Worm (Caenorhabditis elegans) whole organism, early embryonic: Measurements from ENCODE around the gene istr-1.
A peak's percentile ranks its signal among the peaks of the same experiment; 100 is the strongest.

Experiments used
- B0310.2 ChIP-seq: sonication (generic microtip); optimal IDR thresholded peaks from 2 replicates; lab custom pipeline; 2016; ENCODE audit warnings: mild to moderate bottlenecking, missing genetic modification characterization, missing compliant biosample characterization
- F13C5.2 ChIP-seq: sonication (generic microtip); optimal IDR thresholded peaks from 2 replicates; lab custom pipeline; 2017; ENCODE audit warnings: mild to moderate bottlenecking, missing genetic modification characterization, inconsistent platforms, missing compliant biosample characterization
- aly-1 ChIP-seq: sonication (generic microtip); optimal IDR thresholded peaks from 2 replicates; lab custom pipeline; 2016; ENCODE audit warnings: missing genetic modification characterization, missing compliant biosample characterization
- ama-1 ChIP-seq: fragments of 150-350 bp; optimal IDR thresholded peaks from 2 replicates; lab custom pipeline; 2014
- ceh-13 ChIP-seq: fragments of 200-800 bp; sonication (Bioruptor generic); optimal IDR thresholded peaks from 2 replicates; lab custom pipeline; 2018; ENCODE audit warnings: mild to moderate bottlenecking, missing genetic modification characterization, missing compliant biosample characterization
- ceh-36 ChIP-seq: sonication (generic microtip); optimal IDR thresholded peaks from 2 replicates; lab custom pipeline; 2016; ENCODE audit warnings: missing genetic modification characterization, inconsistent platforms, missing compliant biosample characterization
- ets-7 ChIP-seq: sonication (generic microtip); optimal IDR thresholded peaks from 2 replicates; lab custom pipeline; 2016; ENCODE audit warnings: missing genotype, missing genetic modification characterization, missing compliant biosample characterization
- flt-1 ChIP-seq: fragments of 200-800 bp; sonication (Bioruptor generic); IDR thresholded peaks from 2 replicates; pipeline ENCODE4 v1.3.6; 2022; ENCODE audit warnings: missing genetic modification characterization, missing compliant biosample characterization
- hmbx-1 ChIP-seq: sonication (generic microtip); optimal IDR thresholded peaks from 2 replicates; lab custom pipeline; 2016; ENCODE audit warnings: mild to moderate bottlenecking, missing genetic modification characterization, missing compliant biosample characterization
- hmg-4 ChIP-seq: fragments of 200-800 bp; sonication (Bioruptor generic); optimal IDR thresholded peaks from 2 replicates; lab custom pipeline; 2018; ENCODE audit warnings: mild to moderate bottlenecking, missing genetic modification characterization, missing compliant biosample characterization
- hnd-1 ChIP-seq: sonication (generic microtip); optimal IDR thresholded peaks from 2 replicates; lab custom pipeline; 2016; ENCODE audit warnings: missing genetic modification characterization, missing compliant biosample characterization
- pes-1 ChIP-seq: fragments of 200-800 bp; sonication (Bioruptor generic); IDR thresholded peaks from 2 replicates; pipeline ENCODE4 v1.3.6; 2022; ENCODE audit warnings: missing genetic modification reagents, missing genetic modification characterization, missing compliant biosample characterization
- scrt-1 ChIP-seq: fragments of 200-800 bp; sonication (Bioruptor generic); IDR thresholded peaks from 2 replicates; pipeline ENCODE4 v1.3.6; 2022; ENCODE audit warnings: missing genetic modification characterization, missing compliant biosample characterization
- sea-1 ChIP-seq: fragments of 200-800 bp; sonication (Bioruptor generic); conservative IDR thresholded peaks from 2 replicates; pipeline ENCODE4 v1.3.6; 2022; ENCODE audit warnings: missing genetic modification characterization, missing compliant biosample characterization
- tbx-11 ChIP-seq: fragments of 200-800 bp; sonication (Bioruptor generic); IDR thresholded peaks from 2 replicates; pipeline ENCODE4 v1.3.6; 2022; ENCODE audit warnings: missing genetic modification characterization, missing compliant biosample characterization
- tbx-37 ChIP-seq: fragments of 200-800 bp; sonication (Bioruptor generic); conservative IDR thresholded peaks from 2 replicates; pipeline ENCODE4 v1.3.6; 2022; ENCODE audit warnings: missing genetic modification reagents, missing genetic modification characterization, missing compliant biosample characterization
- tra-4 ChIP-seq: sonication (generic microtip); optimal IDR thresholded peaks from 2 replicates; lab custom pipeline; 2017; ENCODE audit warnings: missing genetic modification characterization, missing compliant biosample characterization

The istr-1 gene

DNA sequence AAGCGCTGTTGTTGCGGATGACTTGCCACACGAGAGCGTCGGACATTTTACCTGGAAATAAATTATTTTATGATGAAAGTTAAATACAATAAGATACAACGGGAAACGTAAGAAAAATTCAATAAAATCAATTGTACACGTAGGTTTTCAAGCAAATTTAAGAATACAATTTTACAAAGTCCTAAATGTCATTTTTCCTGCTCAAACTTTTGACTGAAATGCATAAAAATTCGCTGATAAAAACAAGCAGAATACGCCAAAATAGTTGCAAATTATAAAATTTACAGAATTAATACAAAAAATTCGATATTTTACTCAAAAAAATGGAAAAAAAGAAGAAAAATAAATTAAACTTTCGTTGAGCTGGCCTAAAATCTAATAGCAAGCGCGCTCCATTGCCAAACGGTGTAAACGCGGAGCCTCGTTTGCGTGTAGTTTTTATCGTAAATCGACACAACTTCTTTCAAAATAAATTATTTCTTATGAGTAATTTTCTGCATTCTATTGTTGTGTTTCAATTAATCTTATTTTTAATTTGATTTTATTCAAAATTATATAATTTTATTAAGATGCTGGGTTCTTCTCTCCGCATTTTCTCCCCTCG lies 30.5 kb downstream of the istr-1 start, which contains the start of the genes rpl-28 and mrpl-49:
Gene rpl-28, minus strand, starts transcription at position 51 of the 604 bp plus-strand sequence.
Gene mrpl-49, plus strand, starts transcription at position 570 of the 604 bp plus-strand sequence.
- TF ChIP-seq B0310.2 (tag; lab: Kevin White, UChicago) (no peak), F13C5.2 (tag; lab: Kevin White, UChicago) (peak; percentile 33)

DNA sequence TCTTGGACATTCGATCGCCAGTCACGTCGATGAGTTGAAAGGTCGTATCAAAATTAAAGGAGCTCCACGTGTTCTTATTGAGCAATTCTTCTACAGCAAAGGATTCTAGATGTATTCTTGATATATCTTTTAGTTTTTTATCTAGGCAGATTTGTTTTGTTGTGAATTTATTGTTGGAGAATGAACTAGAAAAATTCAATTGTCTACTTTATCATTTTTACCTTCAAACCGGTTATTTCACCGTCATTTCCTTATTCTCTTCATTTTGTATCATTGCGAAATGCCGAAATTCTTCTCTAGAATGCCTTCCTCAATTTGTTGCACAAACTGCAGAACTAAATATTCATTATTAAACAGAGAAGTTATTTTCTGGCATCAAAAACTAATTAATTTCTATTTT lies 31.6 kb downstream of the istr-1 start, which contains the start of gene R11D1.10:
Gene R11D1.10, plus strand, starts transcription at position 301 of the 400 bp plus-strand sequence.
- TF ChIP-seq hmbx-1 (tag; lab: Kevin White, UChicago) (no peak), hmg-4 (GFP tag; lab: Kevin White, UChicago) (no peak), hnd-1 (tag; lab: Kevin White, UChicago) (no peak), ceh-13 (no peak), scrt-1 (GFP tag; lab: Robert Waterston, UW) (no peak), tbx-11 (GFP tag; lab: Robert Waterston, UW) (no peak), F13C5.2 (tag; lab: Kevin White, UChicago) (no peak), tra-4 (no peak), sea-1 (GFP tag; lab: Robert Waterston, UW) (no peak), ceh-36 (tag; lab: Kevin White, UChicago) (no peak), aly-1 (tag; lab: Kevin White, UChicago) (no peak), tbx-37 (no peak), pes-1 (no peak), B0310.2 (tag; lab: Kevin White, UChicago) (no peak), ama-1 (no peak), flt-1 (GFP tag; lab: Robert Waterston, UW) (no peak), ets-7 (tag; lab: Kevin White, UChicago) (no peak)

DNA sequence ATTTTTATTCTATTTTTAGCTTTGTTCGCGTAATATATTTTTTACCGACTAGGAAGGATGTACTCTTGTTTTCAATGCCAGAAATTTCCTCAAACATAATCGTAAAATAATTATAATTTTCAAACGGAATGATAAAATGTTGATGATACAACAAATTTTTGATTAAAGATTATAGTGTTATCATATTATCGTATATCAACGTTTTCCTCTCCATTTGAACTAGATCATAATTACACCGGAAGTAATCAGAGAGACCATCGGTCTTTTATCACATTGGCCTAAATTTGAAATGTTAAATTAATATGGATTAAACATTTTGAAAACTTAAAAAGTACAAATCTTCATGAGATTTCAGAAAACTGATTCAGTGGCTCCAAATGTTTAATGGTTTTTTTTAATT lies 35.1 kb downstream of the istr-1 start:
- TF ChIP-seq pes-1 (no peak), flt-1 (GFP tag; lab: Robert Waterston, UW) (no peak), B0310.2 (tag; lab: Kevin White, UChicago) (no peak), ets-7 (tag; lab: Kevin White, UChicago) (no peak), tbx-11 (GFP tag; lab: Robert Waterston, UW) (no peak), ama-1 (no peak), ceh-13 (no peak), hnd-1 (tag; lab: Kevin White, UChicago) (no peak), ceh-36 (tag; lab: Kevin White, UChicago) (no peak), F13C5.2 (tag; lab: Kevin White, UChicago) (no peak), scrt-1 (GFP tag; lab: Robert Waterston, UW) (no peak), hmbx-1 (tag; lab: Kevin White, UChicago) (no peak), tbx-37 (no peak), tra-4 (no peak), sea-1 (GFP tag; lab: Robert Waterston, UW) (no peak), hmg-4 (GFP tag; lab: Kevin White, UChicago) (no peak), aly-1 (tag; lab: Kevin White, UChicago) (no peak)

- no peak for TF ChIP-seq tbx-37
- no peak for TF ChIP-seq scrt-1 (GFP tag; lab: Robert Waterston, UW)
- TF ChIP-seq ceh-36 (tag; lab: Kevin White, UChicago), result no peak
- TF ChIP-seq hmbx-1 (tag; lab: Kevin White, UChicago), result no peak
- no peak for TF ChIP-seq hmg-4 (GFP tag; lab: Kevin White, UChicago)
- no peak for TF ChIP-seq hnd-1 (tag; lab: Kevin White, UChicago)
- TF ChIP-seq tra-4, result no peak
- TF ChIP-seq aly-1 (tag; lab: Kevin White, UChicago), result no peak
- no peak for TF ChIP-seq flt-1 (GFP tag; lab: Robert Waterston, UW)
- no peak for TF ChIP-seq B0310.2 (tag; lab: Kevin White, UChicago)
- no peak for TF ChIP-seq pes-1
- no peak for TF ChIP-seq ceh-13
- no peak for TF ChIP-seq ets-7 (tag; lab: Kevin White, UChicago)
- no peak for TF ChIP-seq ama-1
- TF ChIP-seq F13C5.2 (tag; lab: Kevin White, UChicago), result no peak
- no peak for TF ChIP-seq tbx-11 (GFP tag; lab: Robert Waterston, UW)
- no peak for TF ChIP-seq sea-1 (GFP tag; lab: Robert Waterston, UW)
Observed at ce11 chrV:12733465-12734248, 36.0 kb downstream of the istr-1 start, which contains the start of the genes dhs-21 and xbx-9. dhs-21 (minus strand) TSS chrV:12733645. xbx-9 (plus strand) TSS chrV:12734198.

DNA sequence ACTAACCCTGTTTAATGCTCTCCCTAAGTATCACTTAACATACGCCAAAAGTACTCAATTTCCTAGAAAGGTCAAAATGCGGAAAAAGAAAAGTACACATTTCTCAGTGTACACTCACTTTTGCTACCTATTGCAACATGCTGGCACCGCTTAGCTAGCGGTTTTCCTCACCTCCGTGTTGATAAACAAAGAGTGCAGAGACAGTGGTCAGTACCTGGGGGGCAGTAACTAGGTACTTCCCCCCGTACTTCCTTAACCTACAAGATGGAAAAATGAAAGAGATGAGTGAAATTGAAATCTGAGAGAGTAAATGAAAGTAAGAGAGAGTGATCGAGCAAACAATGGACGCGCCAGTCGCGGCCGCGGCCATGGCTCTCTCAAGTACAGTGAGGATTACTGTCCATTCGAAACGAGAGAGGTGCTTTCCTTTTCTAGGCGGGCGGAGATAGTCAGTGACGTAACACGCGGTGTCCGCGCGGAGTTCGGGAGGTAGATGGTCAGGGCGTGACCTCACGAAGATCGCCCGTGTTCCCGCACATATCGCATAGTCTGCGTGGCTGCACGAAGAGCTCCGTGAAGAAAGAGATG lies 38.6 kb downstream of the istr-1 start, which contains the start of gene cky-1:
Gene cky-1, plus strand, starts transcription at position 538 of the 588 bp plus-strand sequence.
- TF ChIP-seq hmg-4 (GFP tag; lab: Kevin White, UChicago) (no peak), ceh-13 (no peak), sea-1 (GFP tag; lab: Robert Waterston, UW) (no peak), tbx-37 (no peak), pes-1 (no peak), scrt-1 (GFP tag; lab: Robert Waterston, UW) (no peak), hmbx-1 (tag; lab: Kevin White, UChicago) (no peak), tbx-11 (GFP tag; lab: Robert Waterston, UW) (no peak)

ce11 chrV:12741684-12742083 lies 44.0 kb downstream of the istr-1 start, which contains the start of gene hrg-7:
hrg-7 (plus strand) TSS chrV:12742041.
- TF ChIP-seq ceh-13 (no peak), F13C5.2 (tag; lab: Kevin White, UChicago) (no peak), tra-4 (no peak), flt-1 (GFP tag; lab: Robert Waterston, UW) (no peak), hmg-4 (GFP tag; lab: Kevin White, UChicago) (no peak), ceh-36 (tag; lab: Kevin White, UChicago) (no peak), ets-7 (tag; lab: Kevin White, UChicago) (no peak)
